Fruit fly (Drosophila melanogaster): ENCODE data around the gene CG8188.

Gene CG8188

DNA sequence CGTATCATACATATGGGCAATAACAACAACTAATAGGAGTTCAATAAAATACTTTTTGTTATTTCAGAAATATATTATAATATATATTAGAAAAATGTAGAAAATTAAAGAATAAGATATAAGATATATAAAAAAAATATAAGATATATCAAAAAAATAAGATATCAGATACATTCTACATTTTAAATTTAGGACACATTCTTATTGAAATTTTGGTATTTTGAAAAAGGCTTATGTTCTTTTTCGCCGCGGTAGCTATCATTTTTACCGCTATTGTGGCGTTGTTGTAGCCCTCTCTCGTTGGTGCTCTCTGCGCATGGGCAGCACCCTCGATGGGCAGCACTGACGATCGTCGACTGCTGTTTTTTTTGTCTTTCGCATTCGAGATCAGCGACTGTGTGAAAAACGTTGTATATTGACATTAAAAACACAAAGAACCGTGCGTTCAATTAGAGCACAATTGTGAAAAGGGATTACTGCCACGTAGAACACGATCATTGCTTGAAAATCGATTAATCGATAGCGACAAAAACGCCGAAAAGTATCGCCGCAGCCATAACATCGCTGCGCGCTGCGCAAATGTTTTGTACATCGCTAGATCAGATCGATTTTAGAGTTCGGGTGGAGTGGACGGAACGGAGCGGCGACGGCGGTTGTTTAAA is 35.1 kb upstream of the CG8188 start (continued):
- TF ChIP-seq ATbp (GFP tag; optimal IDR thresholded peaks at IDR 0.05) = peak; percentile 56
- TF ChIP-seq CG10959 (GFP tag; IDR thresholded peaks at IDR 0.05) = 0 out of 2 replicates have a peak, but pooled peaks have one; percentile 37
- TF ChIP-seq dimm (GFP tag; IDR thresholded peaks at IDR 0.05) = no peak
- TF ChIP-seq CG10543 (GFP tag; optimal IDR thresholded peaks at IDR 0.05) = peak; percentile 21
- TF ChIP-seq CG9215 (GFP tag; IDR thresholded peaks at IDR 0.05) = no peak
- TF ChIP-seq CG3163 (GFP tag; optimal IDR thresholded peaks at IDR 0.05) = no peak
- TF ChIP-seq ham (GFP tag; IDR thresholded peaks at IDR 0.05) = no peak
- TF ChIP-seq MTF-1 (GFP tag; optimal IDR thresholded peaks at IDR 0.05; ENCODE audit: borderline replicate concordance) = no peak
- TF ChIP-seq CG6175 (GFP tag; IDR thresholded peaks at IDR 0.05) = no peak
- no peak for TF ChIP-seq CG7745 (tag; optimal IDR thresholded peaks at IDR 0.05)
- no peak for TF ChIP-seq Hey (tag; optimal IDR thresholded peaks at IDR 0.05)
- no peak for TF ChIP-seq disco-r (GFP tag; optimal IDR thresholded peaks at IDR 0.05)
- peak; percentile 23; the same call in 1 of the 3 replicates for TF ChIP-seq Optix (GFP tag; IDR thresholded peaks at IDR 0.05)
- TF ChIP-seq inv (GFP tag; IDR thresholded peaks at IDR 0.05; ENCODE audit: partially characterized antibody) = peak; percentile 82
- TF ChIP-seq Atf3 (GFP tag; optimal IDR thresholded peaks at IDR 0.05) = peak; percentile 30
- TF ChIP-seq CG6654 (GFP tag; optimal IDR thresholded peaks at IDR 0.05) = no peak
- TF ChIP-seq gem (tag; optimal IDR thresholded peaks at IDR 0.05) = peak; percentile 81
- peak; percentile 45 for TF ChIP-seq CG15514 (GFP tag; optimal IDR thresholded peaks at IDR 0.05)
- no peak for TF ChIP-seq CG1832 (GFP tag; optimal IDR thresholded peaks at IDR 0.05)
- TF ChIP-seq D19A (tag; optimal IDR thresholded peaks at IDR 0.05) = peak; percentile 55
- TF ChIP-seq CG3995 (GFP tag; optimal IDR thresholded peaks at IDR 0.05) = no peak
- TF ChIP-seq mld (GFP tag; IDR thresholded peaks at IDR 0.05; ENCODE audit: partially characterized antibody) = peak; percentile 90
- TF ChIP-seq TFAM (GFP tag; optimal IDR thresholded peaks at IDR 0.05) = no peak
- TF ChIP-seq Six4 (GFP tag; optimal IDR thresholded peaks at IDR 0.05) = peak; percentile 33
- no peak for TF ChIP-seq CG6765 (GFP tag; optimal IDR thresholded peaks at IDR 0.05)
- peak; percentile 46; the same call in 1 of the 2 replicates for TF ChIP-seq H2.0 (GFP tag; IDR thresholded peaks at IDR 0.05)
- no peak for TF ChIP-seq CG12744 (GFP tag; optimal IDR thresholded peaks at IDR 0.05)
- TF ChIP-seq az2 (GFP tag; optimal IDR thresholded peaks at IDR 0.05) = peak; percentile 44
- no peak for TF ChIP-seq cato (GFP tag; optimal IDR thresholded peaks at IDR 0.05; ENCODE audit: borderline replicate concordance)
- peak; percentile 59 for TF ChIP-seq CG18619 (GFP tag; optimal IDR thresholded peaks at IDR 0.05)
- TF ChIP-seq Usf (GFP tag; optimal IDR thresholded peaks at IDR 0.05) = no peak
- TF ChIP-seq CG12155 (GFP tag; optimal IDR thresholded peaks at IDR 0.05) = peak; percentile 21
- no peak for TF ChIP-seq kay (GFP tag; optimal IDR thresholded peaks at IDR 0.05)
- TF ChIP-seq ac (GFP tag; optimal IDR thresholded peaks at IDR 0.05) = no peak
- TF ChIP-seq CG11695 (GFP tag; IDR thresholded peaks at IDR 0.05) = peak; percentile 75; the same call in 2 of the 3 replicates
- no peak for TF ChIP-seq tll (GFP tag; optimal IDR thresholded peaks at IDR 0.05)
- no peak for TF ChIP-seq Camta (GFP tag; optimal IDR thresholded peaks at IDR 0.05)
- TF ChIP-seq crp (GFP tag; optimal IDR thresholded peaks at IDR 0.05) = no peak
- TF ChIP-seq gfzf (GFP tag; optimal IDR thresholded peaks at IDR 0.05) = peak; percentile 37
- 0 out of 2 replicates have a peak, but pooled peaks have one; percentile 20 for TF ChIP-seq Rfx (GFP tag; IDR thresholded peaks at IDR 0.05)
- no peak for TF ChIP-seq Lim3 (GFP tag; IDR thresholded peaks at IDR 0.05)
- TF ChIP-seq Hr3 (GFP tag; optimal IDR thresholded peaks at IDR 0.05) = peak; percentile 64
- peak; percentile 85 for TF ChIP-seq onecut (GFP tag; IDR thresholded peaks at IDR 0.05)
- TF ChIP-seq CG8359 (GFP tag; optimal IDR thresholded peaks at IDR 0.05; ENCODE audit: borderline replicate concordance) = no peak
- no peak for TF ChIP-seq Oaz (GFP tag; IDR thresholded peaks at IDR 0.05)
- no peak for TF ChIP-seq Hr78 (GFP tag; optimal IDR thresholded peaks at IDR 0.05)
- no peak for TF ChIP-seq BtbVII (GFP tag; optimal IDR thresholded peaks at IDR 0.05)
- TF ChIP-seq CG6689 (GFP tag; IDR thresholded peaks at IDR 0.05) = peak; percentile 43; the same call in 1 of the 2 replicates
- TF ChIP-seq nerfin-2 (GFP tag; IDR thresholded peaks at IDR 0.05; ENCODE audit: partially characterized antibody) = peak; percentile 87
